Worm (Caenorhabditis elegans): ENCODE data around the gene atg-7.

DNA sequence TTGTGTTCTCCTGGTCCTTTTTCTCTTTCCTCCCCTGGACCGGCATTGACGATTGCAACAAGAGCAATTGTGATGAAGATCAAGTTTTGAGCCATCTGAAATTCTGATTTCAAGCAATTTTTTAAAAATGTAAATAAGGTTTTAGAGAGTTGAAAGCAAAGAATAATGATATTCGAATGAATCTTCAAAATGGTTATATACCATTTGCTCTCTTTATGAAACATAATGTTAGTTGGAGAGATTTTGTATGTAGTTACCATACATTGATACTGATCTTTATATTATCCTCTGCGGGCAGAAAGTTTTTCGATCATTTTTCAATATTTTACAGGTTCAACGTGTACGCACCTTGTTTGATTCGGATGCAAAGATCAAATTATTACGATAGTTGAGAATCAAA lies 24.9 kb upstream of the atg-7 start, which contains the start of gene srlf-24:
- TF ChIP-seq unc-62 (GFP tag; optimal IDR thresholded peaks at IDR 0.05) (no peak), nhr-237 (tag; optimal IDR thresholded peaks at IDR 0.05) (no peak), ztf-1 (GFP tag; conservative IDR thresholded peaks at IDR 0.05) (no peak), elt-1 (tag; optimal IDR thresholded peaks at IDR 0.05) (no peak), lin-39 (tag; optimal IDR thresholded peaks at IDR 0.05) (no peak), nhr-23 (tag; optimal IDR thresholded peaks at IDR 0.05) (no peak), nhr-11 (tag; optimal IDR thresholded peaks at IDR 0.05) (no peak), R02D3.7 (tag; optimal IDR thresholded peaks at IDR 0.05) (no peak), ztf-11 (tag; optimal IDR thresholded peaks at IDR 0.05) (no peak), ama-1 (optimal IDR thresholded peaks at IDR 0.05) (no peak), ztf-4 (tag; optimal IDR thresholded peaks at IDR 0.05) (no peak), mdl-1 (tag; optimal IDR thresholded peaks at IDR 0.05) (no peak), snpc-4 (tag; optimal IDR thresholded peaks at IDR 0.05) (no peak), nhr-12 (tag; optimal IDR thresholded peaks at IDR 0.05) (no peak)
